Fruit fly (Drosophila melanogaster): Measurements from ENCODE around the gene Nepl16.

Nepl16 gene

DNA sequence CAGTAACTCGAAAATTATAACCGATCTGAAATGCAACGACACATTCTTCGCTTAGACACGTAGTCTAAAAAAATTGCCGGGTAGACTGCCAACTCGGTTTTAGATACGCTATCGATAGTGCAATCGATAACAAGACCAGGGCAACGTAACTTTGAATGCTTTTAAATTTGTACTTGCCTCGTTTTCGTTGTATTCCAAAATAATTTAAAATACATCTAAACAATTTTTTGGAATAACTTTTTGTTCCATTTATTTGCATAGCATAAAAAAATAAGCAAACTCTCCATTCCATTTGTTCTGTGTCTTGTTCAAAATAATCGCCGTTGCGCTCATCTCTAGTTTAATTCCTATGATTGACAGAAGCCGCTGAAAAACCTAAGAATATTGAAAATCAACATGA lies 42.7 kb downstream of the Nepl16 start, which contains the start of the genes Stt3B and CG11839 (continued):
- TF ChIP-seq Fer3 (tag; optimal IDR thresholded peaks at IDR 0.05) (peak; percentile 70), Atf6 (GFP tag; IDR thresholded peaks at IDR 0.05) (peak; percentile 62; the same call in 1 of the 2 replicates), nerfin-1 (tag; optimal IDR thresholded peaks at IDR 0.05) (peak; percentile 72), pfk (GFP tag; optimal IDR thresholded peaks at IDR 0.05) (peak; percentile 76), Pdp1 (GFP tag; optimal IDR thresholded peaks at IDR 0.05) (peak in 1 of 2 experiments; percentile 84), fd102C (GFP tag; optimal IDR thresholded peaks at IDR 0.05) (no peak), CG17385 (GFP tag; optimal IDR thresholded peaks at IDR 0.05) (no peak), sisA (GFP tag; IDR thresholded peaks at IDR 0.05) (no peak), mam (GFP tag; optimal IDR thresholded peaks at IDR 0.05) (peak; percentile 86), sima (GFP tag; optimal IDR thresholded peaks at IDR 0.05) (peak; percentile 10), HHEX (GFP tag; optimal IDR thresholded peaks at IDR 0.05) (no peak), CG10209 (GFP tag; optimal IDR thresholded peaks at IDR 0.05) (no peak), CG4282 (GFP tag; optimal IDR thresholded peaks at IDR 0.05) (peak; percentile 67), E2f1 (GFP tag; IDR thresholded peaks at IDR 0.05) (peak; percentile 61; the same call in 1 of the 2 replicates), dpn (GFP tag; optimal IDR thresholded peaks at IDR 0.05) (peak; percentile 80 to 82), CG5180 (GFP tag; optimal IDR thresholded peaks at IDR 0.05) (no peak), CG18011 (GFP tag; optimal IDR thresholded peaks at IDR 0.05) (peak; percentile 46), ken (GFP tag; IDR thresholded peaks at IDR 0.05) (peak; percentile 58; the same call in 2 of the 3 replicates), gcm2 (GFP tag; optimal IDR thresholded peaks at IDR 0.05) (peak; percentile 45), CG11247 (GFP tag; IDR thresholded peaks at IDR 0.05) (no peak; the same call in 1 of the 2 replicates), CG3838 (GFP tag; optimal IDR thresholded peaks at IDR 0.05) (no peak), wek (GFP tag; optimal IDR thresholded peaks at IDR 0.05) (no peak), sqz (GFP tag; optimal IDR thresholded peaks at IDR 0.05) (no peak), Nf-YB (GFP tag; optimal IDR thresholded peaks at IDR 0.05) (peak; percentile 37), Ravus (GFP tag; IDR thresholded peaks at IDR 0.05) (no peak), Xbp1 (GFP tag; optimal IDR thresholded peaks at IDR 0.05) (peak; percentile 95), Rfx (GFP tag; IDR thresholded peaks at IDR 0.05) (peak; percentile 82; the same call in 1 of the 2 replicates), CG43689 (GFP tag; IDR thresholded peaks at IDR 0.05) (no peak), TFAM (GFP tag; optimal IDR thresholded peaks at IDR 0.05) (no peak), CG3065 (GFP tag; optimal IDR thresholded peaks at IDR 0.05) (no peak), CG9932 (GFP tag; IDR thresholded peaks at IDR 0.05) (peak; percentile 87), HmgZ (tag; optimal IDR thresholded peaks at IDR 0.05) (peak; percentile 89), cas (GFP tag; IDR thresholded peaks at IDR 0.05) (peak; percentile 10; the same call in 1 of the 2 replicates), CG15514 (GFP tag; optimal IDR thresholded peaks at IDR 0.05) (peak; percentile 70), CG4617 (GFP tag; optimal IDR thresholded peaks at IDR 0.05; ENCODE audit: borderline replicate concordance) (peak; percentile 94), CG31365 (tag; optimal IDR thresholded peaks at IDR 0.05) (no peak), nerfin-2 (GFP tag; IDR thresholded peaks at IDR 0.05; ENCODE audit: partially characterized antibody) (peak; percentile 70; the same call in 1 of the 2 replicates), Drgx (GFP tag; IDR thresholded peaks at IDR 0.05) (no peak), CG32772 (GFP tag; IDR thresholded peaks at IDR 0.05) (no peak), CG14050 (GFP tag; IDR thresholded peaks at IDR 0.05) (peak; percentile 55), cwo (GFP tag; optimal IDR thresholded peaks at IDR 0.05) (no peak), pum (GFP tag; optimal IDR thresholded peaks at IDR 0.05) (peak; percentile 68), CG10959 (GFP tag; IDR thresholded peaks at IDR 0.05) (no peak), crp (GFP tag; optimal IDR thresholded peaks at IDR 0.05) (peak in 1 of 2 experiments; percentile 43), NK7.1 (GFP tag; optimal IDR thresholded peaks at IDR 0.05) (no peak), MBD-R2 (GFP tag; IDR thresholded peaks at IDR 0.05) (peak; percentile 96)
